Fruit fly (Drosophila melanogaster) whole organism, embryonic: ENCODE results near the gene CG7029.

Experiments used
- Bgb ChIP-seq: fragments of 200-800 bp; sonication (Bioruptor generic); IDR thresholded peaks from 2 replicates; pipeline ENCODE4 v1.3.6; 2022; ENCODE audit warnings: missing biosample characterization, missing genetic modification characterization; ENCODE audit not compliant: partially characterized antibody
- BtbVII ChIP-seq: fragments of 200-800 bp; sonication (Bioruptor generic); optimal IDR thresholded peaks from 3 replicates; lab custom pipeline; 2017; ENCODE audit warnings: missing biosample characterization, mild to moderate bottlenecking, missing genetic modification characterization
- C15 ChIP-seq: fragments of 200-800 bp; sonication (Bioruptor generic); IDR thresholded peaks from 3 replicates; pipeline ENCODE4 v1.3.6; 2022; ENCODE audit warnings: missing biosample characterization, missing genetic modification characterization
- CG10147 ChIP-seq: fragments of 200-800 bp; sonication (Bioruptor generic); optimal IDR thresholded peaks from 2 replicates; lab custom pipeline; 2019; ENCODE audit warnings: missing biosample characterization, mild to moderate bottlenecking, missing genetic modification characterization, moderate library complexity
- CG10543 ChIP-seq: fragments of 200-800 bp; sonication (Bioruptor generic); optimal IDR thresholded peaks from 3 replicates; lab custom pipeline; 2017; ENCODE audit warnings: missing biosample characterization, mild to moderate bottlenecking, missing genetic modification characterization, moderate library complexity
- CG10654 ChIP-seq: fragments of 200-800 bp; sonication (Bioruptor generic); optimal IDR thresholded peaks from 2 replicates; lab custom pipeline; 2016; ENCODE audit warnings: missing biosample characterization, missing genetic modification characterization
- CG12219 ChIP-seq: fragments of 200-800 bp; sonication (Bioruptor generic); optimal IDR thresholded peaks from 3 replicates; lab custom pipeline; 2018; ENCODE audit warnings: missing biosample characterization, mild to moderate bottlenecking, missing genetic modification characterization
- CG15696 ChIP-seq: fragments of 200-800 bp; sonication (Bioruptor generic); optimal IDR thresholded peaks from 2 replicates; lab custom pipeline; 2019; ENCODE audit warnings: missing biosample characterization, mild to moderate bottlenecking, missing genetic modification characterization, moderate library complexity
- CG1603 ChIP-seq: fragments of 200-800 bp; sonication (Bioruptor generic); optimal IDR thresholded peaks from 2 replicates; lab custom pipeline; 2019; ENCODE audit warnings: missing biosample characterization, mild to moderate bottlenecking, missing genetic modification characterization, moderate library complexity
- CG1647 ChIP-seq: fragments of 200-800 bp; sonication (Bioruptor generic); optimal IDR thresholded peaks from 3 replicates; lab custom pipeline; 2016; ENCODE audit warnings: missing biosample characterization, missing genetic modification characterization
- CG31441 ChIP-seq: fragments of 200-800 bp; sonication (Bioruptor generic); IDR thresholded peaks from 2 replicates; pipeline ENCODE4 v1.3.6; 2022; ENCODE audit warnings: missing biosample characterization, missing genetic modification characterization
- CG33213 ChIP-seq: fragments of 200-800 bp; sonication (Bioruptor generic); optimal IDR thresholded peaks from 3 replicates; lab custom pipeline; 2016; ENCODE audit warnings: missing biosample characterization, missing genetic modification characterization
- CG3726 ChIP-seq: fragments of 200-800 bp; sonication (Bioruptor generic); IDR thresholded peaks from 3 replicates; pipeline ENCODE4, ENCODE4 v1.3.6; 2022; ENCODE audit warnings: missing biosample characterization, missing genetic modification characterization
- CG6272 ChIP-seq: fragments of 200-800 bp; sonication (Bioruptor generic); IDR thresholded peaks from 2 replicates; pipeline ENCODE4 v1.3.6; 2022; ENCODE audit warnings: missing biosample characterization, missing genetic modification characterization
- CG6854 ChIP-seq: fragments of 200-800 bp; sonication (Bioruptor generic); optimal IDR thresholded peaks from 3 replicates; lab custom pipeline; 2017; ENCODE audit warnings: missing biosample characterization, mild to moderate bottlenecking, missing genetic modification characterization
- CG8765 ChIP-seq: fragments of 200-800 bp; sonication (Bioruptor generic); IDR thresholded peaks from 2 replicates; pipeline ENCODE4 v1.3.6; 2022; ENCODE audit warnings: missing biosample characterization, missing genetic modification characterization
- CG9215 ChIP-seq: fragments of 200-800 bp; sonication (Bioruptor generic); IDR thresholded peaks from 2 replicates; pipeline ENCODE4 v1.3.6; 2022; ENCODE audit warnings: missing biosample characterization, missing genetic modification characterization
- CG9437 ChIP-seq: fragments of 200-800 bp; sonication (Bioruptor generic); optimal IDR thresholded peaks from 2 replicates; lab custom pipeline; 2018; ENCODE audit warnings: missing biosample characterization, mild to moderate bottlenecking, missing genetic modification characterization
- D19B ChIP-seq: fragments of 200-800 bp; sonication (Bioruptor generic); optimal IDR thresholded peaks from 2 replicates; lab custom pipeline; 2017; ENCODE audit warnings: missing biosample characterization, mild to moderate bottlenecking, missing genetic modification characterization
- Dek ChIP-seq: fragments of 200-800 bp; sonication (Bioruptor generic); optimal IDR thresholded peaks from 3 replicates; lab custom pipeline; 2019; ENCODE audit warnings: missing biosample characterization, mild to moderate bottlenecking, missing genetic modification characterization, moderate library complexity
- Gsc ChIP-seq: fragments of 200-800 bp; sonication (Bioruptor generic); IDR thresholded peaks from 2 replicates; pipeline ENCODE4 v1.3.6; 2022; ENCODE audit warnings: missing biosample characterization, missing genetic modification characterization
- Hmx ChIP-seq: fragments of 200-800 bp; sonication (Bioruptor generic); optimal IDR thresholded peaks from 2 replicates; lab custom pipeline; 2016; ENCODE audit warnings: missing biosample characterization, missing genetic modification characterization
- MTF-1 ChIP-seq: fragments of 200-800 bp; sonication (Bioruptor generic); optimal IDR thresholded peaks from 2 replicates; lab custom pipeline; 2018; ENCODE audit warnings: missing biosample characterization, mild to moderate bottlenecking, missing genetic modification characterization, borderline replicate concordance
- NFAT ChIP-seq: fragments of 200-800 bp; sonication (Bioruptor generic); IDR thresholded peaks from 2 replicates; pipeline ENCODE4 v1.3.6; 2022; ENCODE audit warnings: missing biosample characterization, missing genetic modification characterization
- Pdp1 ChIP-seq, 2 experiments: fragments of 200-800 bp; sonication (Bioruptor generic); optimal IDR thresholded peaks; 3 replicates each; lab custom pipeline; 2016; ENCODE audit warnings: missing biosample characterization in 2 of 2, missing genetic modification characterization in 2 of 2, mild to moderate bottlenecking in 1 of 2, moderate library complexity in 1 of 2
- Ravus ChIP-seq: fragments of 200-800 bp; sonication (Bioruptor generic); IDR thresholded peaks from 2 replicates; pipeline ENCODE4 v1.3.6; 2022; ENCODE audit warnings: missing biosample characterization, missing genetic modification characterization
- Sry-β ChIP-seq: fragments of 200-800 bp; sonication (Bioruptor generic); optimal IDR thresholded peaks from 2 replicates; lab custom pipeline; 2018; ENCODE audit warnings: missing biosample characterization, mild to moderate bottlenecking, missing genetic modification characterization, moderate library complexity
- Stat92E ChIP-seq, 3 experiments: fragments of >200 bp in 2 of 3; fragments of 200-800 bp in 1 of 3; sonication (Bioruptor generic) in 1 of 3; optimal IDR thresholded peaks; 2 replicates each; lab custom pipeline; 2017 to 2019; ENCODE audit warnings: missing biosample characterization in 3 of 3, missing genetic modification characterization in 3 of 3, mild to moderate bottlenecking in 1 of 3, moderate library complexity in 1 of 3
- az2 ChIP-seq: fragments of 200-800 bp; sonication (Bioruptor generic); optimal IDR thresholded peaks from 3 replicates; lab custom pipeline; 2016; ENCODE audit warnings: missing biosample characterization, missing genetic modification characterization
- bbx ChIP-seq: fragments of 200-800 bp; sonication (Bioruptor generic); IDR thresholded peaks from 2 replicates; pipeline ENCODE4 v1.3.6; 2022; ENCODE audit warnings: missing biosample characterization, missing genetic modification characterization; ENCODE audit not compliant: partially characterized antibody
- bcd ChIP-seq: fragments of 200-800 bp; sonication (Bioruptor generic); optimal IDR thresholded peaks from 2 replicates; lab custom pipeline; 2017; ENCODE audit warnings: missing biosample characterization, mild to moderate bottlenecking, missing genetic modification characterization
- bowl ChIP-seq: fragments of 200-800 bp; sonication (Bioruptor generic); IDR thresholded peaks from 2 replicates; pipeline ENCODE4 v1.3.6; 2022; ENCODE audit warnings: missing biosample characterization, missing genetic modification characterization
- ci ChIP-seq: fragments of 200-800 bp; sonication (Bioruptor generic); IDR thresholded peaks from 3 replicates; pipeline ENCODE4 v1.3.6; 2022; ENCODE audit warnings: missing biosample characterization, missing genetic modification characterization
- cwo ChIP-seq: fragments of 200-800 bp; sonication (Bioruptor generic); optimal IDR thresholded peaks from 3 replicates; lab custom pipeline; 2017; ENCODE audit warnings: missing biosample characterization, missing genetic modification characterization, mild to moderate bottlenecking, moderate library complexity, missing genetic modification reagents
- emc ChIP-seq: fragments of 200-800 bp; sonication (Bioruptor generic); optimal IDR thresholded peaks from 2 replicates; lab custom pipeline; 2016; ENCODE audit warnings: missing biosample characterization, missing genetic modification characterization
- ems ChIP-seq: fragments of 200-800 bp; sonication (Bioruptor generic); optimal IDR thresholded peaks from 3 replicates; lab custom pipeline; 2016; ENCODE audit warnings: missing biosample characterization, missing genetic modification characterization
- fu2 ChIP-seq: fragments of 200-800 bp; sonication (Bioruptor generic); optimal IDR thresholded peaks from 2 replicates; lab custom pipeline; 2016; ENCODE audit warnings: missing biosample characterization, missing genetic modification characterization
- gfzf ChIP-seq: fragments of 200-800 bp; sonication (Bioruptor generic); optimal IDR thresholded peaks from 2 replicates; lab custom pipeline; 2016; ENCODE audit warnings: missing biosample characterization, mild to moderate bottlenecking, missing genetic modification characterization, moderate library complexity
- gsb ChIP-seq: fragments of 200-800 bp; sonication (Bioruptor generic); IDR thresholded peaks from 2 replicates; pipeline ENCODE4 v1.3.6; 2022; ENCODE audit warnings: missing biosample characterization, missing genetic modification characterization
- hth ChIP-seq: fragments of >200 bp; optimal IDR thresholded peaks from 2 replicates; lab custom pipeline; 2017; ENCODE audit warnings: inconsistent platforms
- lmd ChIP-seq: fragments of 200-800 bp; sonication (Bioruptor generic); IDR thresholded peaks from 2 replicates; pipeline ENCODE4 v1.3.6; 2022; ENCODE audit warnings: missing biosample characterization, missing genetic modification characterization
- nau ChIP-seq: fragments of 200-800 bp; sonication (Bioruptor generic); optimal IDR thresholded peaks from 3 replicates; lab custom pipeline; 2017; ENCODE audit warnings: missing biosample characterization, mild to moderate bottlenecking, missing genetic modification characterization, missing genetic modification reagents
- odd ChIP-seq: fragments of 200-800 bp; sonication (Bioruptor generic); optimal IDR thresholded peaks from 2 replicates; lab custom pipeline; 2017; ENCODE audit warnings: missing biosample characterization, mild to moderate bottlenecking, missing genetic modification characterization
- sna ChIP-seq: fragments of 200-800 bp; sonication (Bioruptor generic); IDR thresholded peaks from 2 replicates; pipeline ENCODE4 v1.3.6; 2022; ENCODE audit warnings: missing biosample characterization, missing genetic modification characterization; ENCODE audit not compliant: partially characterized antibody
- sug ChIP-seq: fragments of 200-800 bp; optimal IDR thresholded peaks from 2 replicates; lab custom pipeline; 2019; ENCODE audit warnings: missing biosample characterization, mild to moderate bottlenecking, missing genetic modification characterization, moderate library complexity
- tna ChIP-seq: fragments of 200-800 bp; sonication (Bioruptor generic); IDR thresholded peaks from 2 replicates; pipeline ENCODE4 v1.3.6; 2022; ENCODE audit warnings: missing biosample characterization, missing genetic modification characterization; ENCODE audit not compliant: partially characterized antibody
- unpg ChIP-seq: fragments of 200-800 bp; sonication (Bioruptor generic); optimal IDR thresholded peaks from 3 replicates; lab custom pipeline; 2018; ENCODE audit warnings: missing biosample characterization, mild to moderate bottlenecking, missing genetic modification characterization, moderate library complexity
- usp ChIP-seq: fragments of >200 bp; optimal IDR thresholded peaks from 2 replicates; lab custom pipeline; 2017; ENCODE audit warnings: missing biosample characterization, missing genetic modification characterization

The CG7029 gene

dm6 chr3R:22753895-22754774, 3.4 kb downstream of the CG7029 start (continued):
- TF ChIP-seq lmd (peak; percentile 54), unpg (GFP tag; lab: Kevin White, UChicago) (peak; percentile 52), CG6272 (peak; percentile 52; the same call in 1 of the 2 replicates), CG9215 (GFP tag; lab: Robert Waterston, UW) (peak; percentile 42; the same call in 1 of the 2 replicates), D19B (peak; percentile 59), BtbVII (peak; percentile 53), Hmx (peak; percentile 38), Sry-β (GFP tag; lab: Kevin White, UChicago) (no peak), sna (GFP tag; lab: Robert Waterston, UW) (peak; percentile 19; the same call in 1 of the 2 replicates), CG1603 (peak; percentile 31), NFAT (peak; percentile 79), sug (tag; lab: Kevin White, UChicago) (peak; percentile 50), CG10654 (GFP tag; lab: Kevin White, UChicago) (peak; percentile 39), C15 (GFP tag; lab: Robert Waterston, UW) (no peak), CG1647 (GFP tag; lab: Kevin White, UChicago) (no peak), CG33213 (GFP tag; lab: Kevin White, UChicago) (no peak), ci (GFP tag; lab: Robert Waterston, UW) (peak; percentile 83), odd (GFP tag; lab: Kevin White, UChicago) (peak; percentile 6), bbx (peak; percentile 61), CG9437 (GFP tag; lab: Kevin White, UChicago) (peak; percentile 81), hth (no peak), emc (GFP tag; lab: Kevin White, UChicago) (no peak), CG15696 (tag; lab: Kevin White, UChicago) (no peak), CG3726 (GFP tag; lab: Robert Waterston, UW) (no peak), ems (peak; percentile 9), gsb (0 out of 2 replicates have a peak, but pooled peaks have one; percentile 48), CG10147 (no peak), Gsc (no peak), Dek (peak; percentile 58), fu2 (GFP tag; lab: Kevin White, UChicago) (no peak), CG12219 (GFP tag; lab: Kevin White, UChicago) (peak; percentile 5), CG31441 (peak; percentile 77; the same call in 1 of the 2 replicates), tna (GFP tag; lab: Robert Waterston, UW) (peak; percentile 56; the same call in 1 of the 2 replicates), gfzf (no peak), bcd (GFP tag; lab: Kevin White, UChicago) (peak; percentile 72), CG8765 (GFP tag; lab: Robert Waterston, UW) (no peak), MTF-1 (GFP tag; lab: Kevin White, UChicago) (no peak), CG10543 (GFP tag; lab: Kevin White, UChicago) (peak; percentile 90), usp (GFP tag; lab: Kevin White, UChicago) (no peak), Stat92E (GFP tag; optimal IDR thresholded peaks at IDR 0.05; lab: Kevin White, UChicago) (no peak), nau (GFP tag; lab: Kevin White, UChicago) (no peak), az2 (peak; percentile 67), Pdp1 (GFP tag; optimal IDR thresholded peaks at IDR 0.05; lab: Kevin White, UChicago) (peak; percentile 8 to 55), Ravus (GFP tag; lab: Robert Waterston, UW) (no peak), cwo (GFP tag; lab: Kevin White, UChicago) (peak; percentile 45), Bgb (GFP tag; lab: Robert Waterston, UW) (peak; percentile 41; the same call in 1 of the 2 replicates), CG6854 (GFP tag; lab: Kevin White, UChicago) (peak; percentile 26), bowl (GFP tag; lab: Robert Waterston, UW) (peak; percentile 53; the same call in 1 of the 2 replicates)
